Fruit fly (Drosophila melanogaster): Measurements from ENCODE around the gene Cht7.

Gene Cht7

dm6 chr3L:3122688-3123316 is 16.0 kb upstream of the Cht7 start (continued):
- no peak for TF ChIP-seq HLH3B (GFP tag; IDR thresholded peaks at IDR 0.05)
- 0 out of 3 replicates have a peak, but pooled peaks have one; percentile 26 for TF ChIP-seq dysf (GFP tag; IDR thresholded peaks at IDR 0.05)
- no peak for TF ChIP-seq Antp (GFP tag; optimal IDR thresholded peaks at IDR 0.05)
- TF ChIP-seq Sry-β (GFP tag; optimal IDR thresholded peaks at IDR 0.05): no peak
- TF ChIP-seq fd96Cb (tag; optimal IDR thresholded peaks at IDR 0.05): no peak
- no peak for TF ChIP-seq crp (GFP tag; optimal IDR thresholded peaks at IDR 0.05)
- TF ChIP-seq CG3065 (GFP tag; optimal IDR thresholded peaks at IDR 0.05): no peak
- no peak for TF ChIP-seq Sox102F (GFP tag; optimal IDR thresholded peaks at IDR 0.05)
- TF ChIP-seq CG30020 (tag; optimal IDR thresholded peaks at IDR 0.05): no peak
- TF ChIP-seq cato (GFP tag; optimal IDR thresholded peaks at IDR 0.05; ENCODE audit: borderline replicate concordance): no peak
- no peak for TF ChIP-seq nmo (GFP tag; optimal IDR thresholded peaks at IDR 0.05)
- no peak for TF ChIP-seq CG7786 (GFP tag; optimal IDR thresholded peaks at IDR 0.05)
- no peak for TF ChIP-seq pzg (GFP tag; optimal IDR thresholded peaks at IDR 0.05)
- no peak for TF ChIP-seq Dad (GFP tag; optimal IDR thresholded peaks at IDR 0.05)
- peak; percentile 23; the same call in 1 of the 2 replicates for TF ChIP-seq Ptx1 (GFP tag; IDR thresholded peaks at IDR 0.05)
- TF ChIP-seq z (GFP tag; IDR thresholded peaks at IDR 0.05): 0 out of 3 replicates have a peak, but pooled peaks have one; percentile 12
- TF ChIP-seq dmrt99B (tag; optimal IDR thresholded peaks at IDR 0.05): no peak
- TF ChIP-seq CG12155 (GFP tag; optimal IDR thresholded peaks at IDR 0.05): no peak
- no peak for TF ChIP-seq ase (GFP tag; IDR thresholded peaks at IDR 0.05)
- TF ChIP-seq CG17361 (GFP tag; IDR thresholded peaks at IDR 0.05): no peak
- TF ChIP-seq NK7.1 (GFP tag; optimal IDR thresholded peaks at IDR 0.05): no peak
- TF ChIP-seq CG7987 (GFP tag; optimal IDR thresholded peaks at IDR 0.05): no peak
- TF ChIP-seq CG1603 (tag; optimal IDR thresholded peaks at IDR 0.05): no peak
- TF ChIP-seq Hr78 (GFP tag; optimal IDR thresholded peaks at IDR 0.05): peak in 1 of 2 experiments; percentile 94
- TF ChIP-seq CG43689 (GFP tag; IDR thresholded peaks at IDR 0.05): no peak
- peak; percentile 66 for TF ChIP-seq sr (GFP tag; IDR thresholded peaks at IDR 0.05)
- no peak for TF ChIP-seq H2.0 (GFP tag; IDR thresholded peaks at IDR 0.05)
- no peak for TF ChIP-seq dan (GFP tag; IDR thresholded peaks at IDR 0.05)
- TF ChIP-seq Med (GFP tag): peak; percentile 74
- TF ChIP-seq sisA (GFP tag; IDR thresholded peaks at IDR 0.05): 0 out of 2 replicates have a peak, but pooled peaks have one; percentile 4
- no peak for TF ChIP-seq exex (tag; optimal IDR thresholded peaks at IDR 0.05)
- peak; percentile 6 for TF ChIP-seq CG6254 (GFP tag; optimal IDR thresholded peaks at IDR 0.05)
- peak; percentile 32 for TF ChIP-seq fd64A (GFP tag; optimal IDR thresholded peaks at IDR 0.05)
- TF ChIP-seq CG11504 (tag; optimal IDR thresholded peaks at IDR 0.05): no peak
- no peak for TF ChIP-seq CG8089 (GFP tag; optimal IDR thresholded peaks at IDR 0.05)
- TF ChIP-seq seq (GFP tag; IDR thresholded peaks at IDR 0.05): no peak
- peak; percentile 53 for TF ChIP-seq sens (GFP tag)
- no peak for TF ChIP-seq CG9876 (GFP tag; optimal IDR thresholded peaks at IDR 0.05)
- TF ChIP-seq mirr (GFP tag; optimal IDR thresholded peaks at IDR 0.05): peak; percentile 6
- no peak for TF ChIP-seq ham (GFP tag; IDR thresholded peaks at IDR 0.05)
- TF ChIP-seq ara (GFP tag; IDR thresholded peaks at IDR 0.05): 0 out of 2 replicates have a peak, but pooled peaks have one; percentile 8
- no peak for TF ChIP-seq Mad (GFP tag; optimal IDR thresholded peaks at IDR 0.05)
- TF ChIP-seq crol (GFP tag; IDR thresholded peaks at IDR 0.05): peak; percentile 94
- no peak for TF ChIP-seq CG1792 (GFP tag; optimal IDR thresholded peaks at IDR 0.05)
- TF ChIP-seq kni (GFP tag; optimal IDR thresholded peaks at IDR 0.05): peak; percentile 61
- TF ChIP-seq CrebB (tag; optimal IDR thresholded peaks at IDR 0.05): no peak
- no peak for TF ChIP-seq Bteb2 (GFP tag; optimal IDR thresholded peaks at IDR 0.05)

Data from whole organism, embryonic.